Worm (Caenorhabditis elegans) whole organism, late embryonic: Measurements from ENCODE around the gene fcho-1.
"Not testable (repeated sequence)": the region's sequence is repeated elsewhere in the genome, so short reads cannot be mapped to it uniquely, and the experiment has no call there.

Experiments used
- C08G9.2 ChIP-seq: sonication (generic microtip); optimal IDR thresholded peaks from 2 replicates; lab custom pipeline; 2016; ENCODE audit warnings: mild to moderate bottlenecking, missing genetic modification characterization, moderate library complexity, missing compliant biosample characterization
- C38D4.7 ChIP-seq: fragments of 200-800 bp; sonication (Bioruptor generic); optimal IDR thresholded peaks from 2 replicates; lab custom pipeline; 2018; ENCODE audit warnings: mild to moderate bottlenecking, missing genetic modification characterization, moderate library complexity, missing compliant biosample characterization
- F13H6.1 ChIP-seq: sonication (generic microtip); optimal IDR thresholded peaks from 2 replicates; lab custom pipeline; 2016; ENCODE audit warnings: missing genetic modification characterization, missing compliant biosample characterization
- T23F11.4 ChIP-seq: fragments of 200-800 bp; sonication (Bioruptor generic); optimal IDR thresholded peaks from 2 replicates; lab custom pipeline; 2018; ENCODE audit warnings: mild to moderate bottlenecking, missing genetic modification characterization, missing compliant biosample characterization
- Y22D7AL.16 ChIP-seq: sonication (generic microtip); optimal IDR thresholded peaks from 2 replicates; lab custom pipeline; 2016; ENCODE audit warnings: missing genetic modification characterization, missing compliant biosample characterization
- ahr-1 ChIP-seq: sonication (generic microtip); optimal IDR thresholded peaks from 2 replicates; lab custom pipeline; 2016; ENCODE audit warnings: missing genetic modification characterization, missing compliant biosample characterization
- ama-1 ChIP-seq: fragments of 150-350 bp; optimal IDR thresholded peaks from 2 replicates; lab custom pipeline; 2014
- ceh-14 ChIP-seq: sonication (generic microtip); optimal IDR thresholded peaks from 2 replicates; lab custom pipeline; 2016; ENCODE audit warnings: missing genotype, missing genetic modification characterization, missing compliant biosample characterization
- ceh-22 ChIP-seq: sonication (generic microtip); optimal IDR thresholded peaks from 2 replicates; lab custom pipeline; 2017; ENCODE audit warnings: missing biosample characterization, missing genetic modification characterization
- ceh-30 ChIP-seq: fragments of 150-350 bp; optimal IDR thresholded peaks from 2 replicates; lab custom pipeline; 2014; ENCODE audit warnings: missing biosample characterization, missing genetic modification characterization
- ceh-34 ChIP-seq: sonication (generic microtip); optimal IDR thresholded peaks from 2 replicates; lab custom pipeline; 2016; ENCODE audit warnings: mild to moderate bottlenecking, missing genetic modification characterization, missing compliant biosample characterization
- ceh-45 ChIP-seq: fragments of 200-800 bp; sonication (Bioruptor generic); IDR thresholded peaks from 2 replicates; pipeline ENCODE4 v1.3.6; 2022; ENCODE audit warnings: missing genetic modification reagents, missing genetic modification characterization, missing compliant biosample characterization
- ceh-6 ChIP-seq: fragments of 200-800 bp; sonication (Bioruptor generic); optimal IDR thresholded peaks from 2 replicates; lab custom pipeline; 2018; ENCODE audit warnings: mild to moderate bottlenecking, missing genetic modification characterization, missing compliant biosample characterization
- ceh-9 ChIP-seq: sonication (generic microtip); optimal IDR thresholded peaks from 2 replicates; lab custom pipeline; 2016; ENCODE audit warnings: mild to moderate bottlenecking, missing genetic modification characterization, inconsistent platforms, missing compliant biosample characterization
- dmd-4 ChIP-seq: sonication (generic microtip); optimal IDR thresholded peaks from 2 replicates; lab custom pipeline; 2016; ENCODE audit warnings: borderline replicate concordance, missing genetic modification characterization, missing compliant biosample characterization
- elt-2 ChIP-seq: sonication (generic microtip); optimal IDR thresholded peaks from 2 replicates; lab custom pipeline; 2016; ENCODE audit warnings: missing genetic modification reagents, missing genetic modification characterization, missing compliant biosample characterization
- eyg-1 ChIP-seq: sonication (generic microtip); optimal IDR thresholded peaks from 2 replicates; lab custom pipeline; 2016; ENCODE audit warnings: missing genotype, missing genetic modification characterization, missing compliant biosample characterization
- fax-1 ChIP-seq: sonication (generic microtip); optimal IDR thresholded peaks from 2 replicates; lab custom pipeline; 2016; ENCODE audit warnings: missing genotype, missing genetic modification characterization, missing compliant biosample characterization
- fkh-6 ChIP-seq: sonication (generic microtip); optimal IDR thresholded peaks from 2 replicates; lab custom pipeline; 2016; ENCODE audit warnings: missing genetic modification characterization, missing compliant biosample characterization
- gmeb-2 ChIP-seq: sonication (generic microtip); optimal IDR thresholded peaks from 2 replicates; lab custom pipeline; 2016; ENCODE audit warnings: missing genetic modification characterization, inconsistent platforms, missing compliant biosample characterization
- hlh-30 ChIP-seq: sonication (generic microtip); optimal IDR thresholded peaks from 2 replicates; lab custom pipeline; 2017; ENCODE audit warnings: antibody characterized with exemption, missing genetic modification characterization, missing compliant biosample characterization; ENCODE audit not compliant: insufficient read depth
- hlh-8 ChIP-seq: sonication (generic microtip); optimal IDR thresholded peaks from 2 replicates; lab custom pipeline; 2016; ENCODE audit warnings: missing genotype, missing genetic modification characterization, missing compliant biosample characterization
- lin-11 ChIP-seq: fragments of 200-800 bp; sonication (Bioruptor generic); optimal IDR thresholded peaks from 2 replicates; lab custom pipeline; 2018; ENCODE audit warnings: mild to moderate bottlenecking, missing genetic modification characterization, missing compliant biosample characterization
- madf-2 ChIP-seq: sonication (generic microtip); optimal IDR thresholded peaks from 2 replicates; lab custom pipeline; 2017; ENCODE audit warnings: missing genetic modification characterization, missing compliant biosample characterization
- mec-3 ChIP-seq: sonication (generic microtip); optimal IDR thresholded peaks from 2 replicates; lab custom pipeline; 2016; ENCODE audit warnings: borderline replicate concordance, missing genetic modification characterization, missing compliant biosample characterization
- npax-4 ChIP-seq: sonication (generic microtip); optimal IDR thresholded peaks from 2 replicates; lab custom pipeline; 2016; ENCODE audit warnings: missing genetic modification characterization, missing compliant biosample characterization
- odd-2 ChIP-seq: sonication (generic microtip); optimal IDR thresholded peaks from 2 replicates; lab custom pipeline; 2017; ENCODE audit warnings: antibody characterized with exemption, mild to moderate bottlenecking, missing genetic modification characterization, missing compliant biosample characterization
- pag-3 ChIP-seq: sonication (generic microtip); optimal IDR thresholded peaks from 2 replicates; lab custom pipeline; 2016; ENCODE audit warnings: missing compliant biosample characterization, missing genetic modification characterization, borderline replicate concordance
- pax-1 ChIP-seq: fragments of 150-350 bp; optimal IDR thresholded peaks from 2 replicates; lab custom pipeline; 2014; ENCODE audit warnings: missing biosample characterization, missing genetic modification characterization
- pha-2 ChIP-seq: sonication (generic microtip); optimal IDR thresholded peaks from 2 replicates; lab custom pipeline; 2017; ENCODE audit warnings: mild to moderate bottlenecking, missing genetic modification characterization, missing compliant biosample characterization
- pqm-1 ChIP-seq: sonication (generic microtip); optimal IDR thresholded peaks from 2 replicates; lab custom pipeline; 2016; ENCODE audit warnings: missing genetic modification characterization, missing compliant biosample characterization
- ref-2 ChIP-seq: sonication (generic microtip); optimal IDR thresholded peaks from 2 replicates; lab custom pipeline; 2016; ENCODE audit warnings: missing genetic modification characterization, missing compliant biosample characterization
- rnt-1 ChIP-seq: sonication (generic microtip); optimal IDR thresholded peaks from 2 replicates; lab custom pipeline; 2016; ENCODE audit warnings: missing genetic modification characterization, missing compliant biosample characterization
- sdc-2 ChIP-seq: sonication (generic microtip); optimal IDR thresholded peaks from 2 replicates; lab custom pipeline; 2016; ENCODE audit warnings: missing genotype, missing genetic modification characterization, missing compliant biosample characterization
- sox-2 ChIP-seq: fragments of 200-800 bp; sonication (Bioruptor generic); IDR thresholded peaks from 2 replicates; pipeline ENCODE4 v1.3.6; 2022; ENCODE audit warnings: missing genetic modification reagents, missing genetic modification characterization, missing compliant biosample characterization
- tbx-2 ChIP-seq: sonication (generic microtip); optimal IDR thresholded peaks from 2 replicates; lab custom pipeline; 2016; ENCODE audit warnings: missing genetic modification characterization, missing compliant biosample characterization
- tbx-7 ChIP-seq: sonication (generic microtip); optimal IDR thresholded peaks from 2 replicates; lab custom pipeline; 2016; ENCODE audit warnings: missing genotype, missing genetic modification characterization, missing compliant biosample characterization
- unc-3 ChIP-seq, 2 experiments: fragments of 200-800 bp in 1 of 2; sonication (Bioruptor generic) in 1 of 2; sonication (generic microtip) in 1 of 2; conservative IDR thresholded peaks in 1 of 2; optimal IDR thresholded peaks in 1 of 2; 2 replicates each; pipeline versions ENCODE4 v1.3.6 to Lab custom; 2016 to 2022; ENCODE audit warnings: missing compliant biosample characterization in 2 of 2, missing genetic modification characterization in 2 of 2, missing genetic modification reagents in 1 of 2
- unc-42 ChIP-seq: sonication (generic microtip); optimal IDR thresholded peaks from 2 replicates; lab custom pipeline; 2016; ENCODE audit warnings: missing genotype, missing genetic modification characterization, missing compliant biosample characterization
- unc-55 ChIP-seq: sonication (generic microtip); optimal IDR thresholded peaks from 2 replicates; lab custom pipeline; 2017; ENCODE audit warnings: missing biosample characterization, missing genetic modification reagents, missing genetic modification characterization
- ztf-16 ChIP-seq: sonication (generic microtip); optimal IDR thresholded peaks from 2 replicates; lab custom pipeline; 2017; ENCODE audit warnings: missing genetic modification characterization, missing compliant biosample characterization

The fcho-1 gene

DNA sequence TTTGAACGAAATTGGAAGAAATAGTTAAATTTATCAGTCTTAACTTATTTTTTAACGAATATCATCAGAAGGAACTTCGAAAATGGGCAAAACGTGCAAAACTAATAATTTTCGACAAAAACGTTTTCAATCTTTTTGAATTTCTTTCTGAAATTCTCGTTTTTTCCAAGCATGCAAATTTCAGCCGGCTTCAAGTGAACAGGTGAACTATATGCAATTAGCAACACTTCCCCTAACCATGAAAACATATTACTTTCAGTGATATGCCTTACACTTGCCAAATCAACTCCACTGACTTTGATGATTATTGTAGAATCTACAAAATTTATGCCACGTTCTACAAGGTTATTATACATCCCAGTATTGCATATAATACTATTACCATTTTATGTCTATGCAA is 32.0 kb upstream of the fcho-1 start, which contains the start of gene srz-63:
TSS of gene srz-63 (plus strand) at position 301 of the 400 bp plus-strand sequence.
- TF ChIP-seq C08G9.2, pha-2, lin-11 (tag; lab: Kevin White, UChicago): not testable (repeated sequence)

- TF ChIP-seq ceh-22 (tag; lab: Kevin White, UChicago), result no peak
- TF ChIP-seq ceh-30 (tag; lab: Kevin White, UChicago), result no peak
- no peak for TF ChIP-seq pax-1 (tag; lab: Kevin White, UChicago)
- no peak for TF ChIP-seq T23F11.4 (GFP tag; lab: Kevin White, UChicago)
- no peak for TF ChIP-seq tbx-7 (tag; lab: Kevin White, UChicago)
- TF ChIP-seq ref-2 (tag; lab: Kevin White, UChicago), result no peak
- TF ChIP-seq F13H6.1, result no peak
- TF ChIP-seq ztf-16 (tag; lab: Kevin White, UChicago), result no peak
- TF ChIP-seq odd-2 (tag; lab: Kevin White, UChicago), result no peak
- TF ChIP-seq hlh-30 (tag; lab: Kevin White, UChicago), result no peak
- no peak for TF ChIP-seq unc-3 (GFP tag; conservative IDR thresholded peaks at IDR 0.05; lab: Robert Waterston, UW)
- no peak for TF ChIP-seq unc-3 (tag; optimal IDR thresholded peaks at IDR 0.05; lab: Kevin White, UChicago)
- no peak for TF ChIP-seq ceh-14
Observed at ce11 chrII:1284985-1285384, 25.3 kb upstream of the fcho-1 start.

- TF ChIP-seq sox-2 (GFP tag; lab: Robert Waterston, UW) (no peak), elt-2 (tag; lab: Kevin White, UChicago) (no peak), hlh-30 (tag; lab: Kevin White, UChicago) (no peak), rnt-1 (tag; lab: Kevin White, UChicago) (no peak), dmd-4 (tag; lab: Kevin White, UChicago) (no peak), fkh-6 (tag; lab: Kevin White, UChicago) (no peak), ceh-34 (tag; lab: Kevin White, UChicago) (no peak), eyg-1 (no peak), mec-3 (tag; lab: Kevin White, UChicago) (no peak), ahr-1 (no peak), hlh-8 (no peak), C38D4.7 (GFP tag; lab: Kevin White, UChicago) (no peak), gmeb-2 (tag; lab: Kevin White, UChicago) (no peak), unc-55 (GFP tag; lab: Kevin White, UChicago) (no peak), Y22D7AL.16 (no peak), fax-1 (tag; lab: Kevin White, UChicago) (no peak), ceh-6 (GFP tag; lab: Kevin White, UChicago) (no peak), tbx-7 (tag; lab: Kevin White, UChicago) (no peak)
- TF ChIP-seq, all 69 proteins: peak for 0
Observed at ce11 chrII:1285514-1285913, 24.8 kb upstream of the fcho-1 start, which contains the start of the genes Y57G7A.6 and Y57G7A.3. Gene Y57G7A.6, minus strand, starts transcription at chrII:1285614. Gene Y57G7A.3, plus strand, starts transcription at chrII:1285782.

DNA sequence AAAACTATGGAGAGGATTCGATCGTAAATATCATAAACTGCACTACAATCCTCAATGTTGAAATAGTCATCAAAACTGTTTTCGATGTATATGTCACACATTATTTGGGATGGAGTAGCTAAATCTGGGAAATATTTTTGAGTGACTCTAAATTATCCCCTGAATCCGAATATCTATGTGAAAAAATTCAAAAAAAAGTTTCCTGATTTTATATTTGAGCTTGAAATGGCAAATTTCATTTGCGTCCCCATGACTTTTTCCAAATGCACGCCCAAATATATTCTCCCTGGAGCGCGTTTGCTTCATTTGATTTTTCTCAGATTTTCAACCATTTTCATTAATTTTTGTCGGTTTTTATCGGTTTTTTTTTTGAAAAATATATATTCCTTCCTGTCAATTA is 17.2 kb upstream of the fcho-1 start, which contains the start of gene srz-64:
TSS of gene srz-64 (minus strand) at position 101 of the 400 bp plus-strand sequence.
- TF ChIP-seq madf-2 (tag; lab: Kevin White, UChicago) (no peak), unc-55 (GFP tag; lab: Kevin White, UChicago) (no peak), T23F11.4 (GFP tag; lab: Kevin White, UChicago) (no peak), F13H6.1 (no peak), pag-3 (tag; lab: Kevin White, UChicago) (no peak), npax-4 (no peak), ceh-45 (GFP tag; lab: Robert Waterston, UW) (no peak), hlh-30 (tag; lab: Kevin White, UChicago) (no peak), eyg-1 (no peak), Y22D7AL.16 (no peak), ceh-34 (tag; lab: Kevin White, UChicago) (no peak), unc-42 (tag; lab: Kevin White, UChicago) (no peak), sdc-2 (tag; lab: Kevin White, UChicago) (no peak), rnt-1 (tag; lab: Kevin White, UChicago) (no peak), ceh-9 (no peak), ama-1 (no peak), pqm-1 (no peak), fkh-6 (tag; lab: Kevin White, UChicago) (no peak), tbx-2 (tag; lab: Kevin White, UChicago) (no peak), odd-2 (tag; lab: Kevin White, UChicago) (no peak)
